Worm (Caenorhabditis elegans) whole organism, L2 larva: ENCODE measurements around the gene C33D9.8.

Experiments
- Y55F3AM.14 ChIP-seq: fragments of 200-800 bp; sonication (Bioruptor generic); optimal IDR thresholded peaks from 2 replicates; lab custom pipeline; 2018; ENCODE audit warnings: mild to moderate bottlenecking, missing genetic modification characterization, missing compliant biosample characterization
- ZK546.5 ChIP-seq: sonication (generic microtip); optimal IDR thresholded peaks from 2 replicates; lab custom pipeline; 2017; ENCODE audit warnings: missing biosample characterization, missing genetic modification characterization
- aly-2 ChIP-seq: fragments of 150-350 bp; optimal IDR thresholded peaks from 2 replicates; lab custom pipeline; 2014; ENCODE audit warnings: missing biosample characterization, missing genetic modification characterization
- ama-1 ChIP-seq: fragments of 150-350 bp; optimal IDR thresholded peaks from 2 replicates; lab custom pipeline; 2018; ENCODE audit warnings: inconsistent platforms
- lin-39 ChIP-seq: fragments of 150-350 bp; optimal IDR thresholded peaks from 2 replicates; lab custom pipeline; 2014; ENCODE audit warnings: missing biosample characterization, missing genetic modification reagents, missing genetic modification characterization
- mbf-1 ChIP-seq: sonication (generic microtip); optimal IDR thresholded peaks from 2 replicates; lab custom pipeline; 2017; ENCODE audit warnings: missing biosample characterization, missing genetic modification characterization
- nhr-11 ChIP-seq: fragments of 150-350 bp; optimal IDR thresholded peaks from 2 replicates; lab custom pipeline; 2014; ENCODE audit warnings: missing biosample characterization, missing genetic modification characterization
- nhr-12 ChIP-seq: fragments of 150-350 bp; optimal IDR thresholded peaks from 2 replicates; lab custom pipeline; 2014; ENCODE audit warnings: missing biosample characterization, missing genetic modification characterization
- nhr-21 ChIP-seq: fragments of 150-350 bp; optimal IDR thresholded peaks from 2 replicates; lab custom pipeline; 2014; ENCODE audit warnings: missing biosample characterization, missing genetic modification characterization
- nhr-25 ChIP-seq: fragments of 150-350 bp; sonication (generic microtip); optimal IDR thresholded peaks from 3 replicates; lab custom pipeline; 2014; ENCODE audit warnings: missing biosample characterization, missing genetic modification characterization
- sma-9 ChIP-seq, 2 experiments: fragments of 150-350 bp in 1 of 2; sonication (generic microtip) in 1 of 2; optimal IDR thresholded peaks; 2 replicates each; lab custom pipeline; 2014 to 2016; ENCODE audit warnings: missing genetic modification characterization in 2 of 2, mild to moderate bottlenecking in 1 of 2, missing biosample characterization in 1 of 2, missing compliant biosample characterization in 1 of 2, missing genetic modification reagents in 1 of 2, moderate library complexity in 1 of 2
- unc-39 ChIP-seq: fragments of 150-350 bp; optimal IDR thresholded peaks from 2 replicates; lab custom pipeline; 2014; ENCODE audit warnings: missing biosample characterization, missing genetic modification characterization
- ztf-1 ChIP-seq: fragments of 200-800 bp; sonication (Bioruptor generic); conservative IDR thresholded peaks from 2 replicates; pipeline ENCODE4 v1.3.6; 2022; ENCODE audit warnings: missing genetic modification characterization, missing compliant biosample characterization

ce11 chrIV:8813614-8814013 is 27.1 kb upstream of the C33D9.8 start, which contains the start of gene exc-5:
- TF ChIP-seq mbf-1 (no peak), ama-1 (no peak), nhr-11 (tag; lab: Kevin White, UChicago) (no peak), unc-39 (tag; lab: Kevin White, UChicago) (no peak), nhr-25 (tag; lab: Kevin White, UChicago) (no peak), ztf-1 (GFP tag; lab: Robert Waterston, UW) (no peak), nhr-12 (no peak), Y55F3AM.14 (GFP tag; lab: Kevin White, UChicago) (no peak), nhr-21 (tag; lab: Kevin White, UChicago) (no peak), sma-9 (GFP tag; optimal IDR thresholded peaks at IDR 0.05; lab: Kevin White, UChicago) (peak; percentile 28), sma-9 (tag; optimal IDR thresholded peaks at IDR 0.05; lab: Kevin White, UChicago) (no peak), aly-2 (tag; lab: Kevin White, UChicago) (no peak), lin-39 (tag; lab: Kevin White, UChicago) (no peak), ZK546.5 (tag; lab: Kevin White, UChicago) (no peak)
